Worm (Caenorhabditis elegans): ENCODE data around the gene cccp-1.
A peak's percentile ranks its signal among the peaks of the same experiment; 100 is the strongest.

Gene cccp-1

ce11 chrIII:12528029-12528428 lies 55.4 kb downstream of the cccp-1 start (continued):
- TF ChIP-seq him-1 (tag; optimal IDR thresholded peaks at IDR 0.05) (no peak), F10E7.11 (tag; optimal IDR thresholded peaks at IDR 0.05) (no peak), madf-3 (GFP tag; IDR thresholded peaks at IDR 0.05) (no peak), bed-1 (GFP tag; IDR thresholded peaks at IDR 0.05) (no peak), lsl-1 (GFP tag; optimal IDR thresholded peaks at IDR 0.05) (peak; percentile 5), gei-17 (GFP tag; optimal IDR thresholded peaks at IDR 0.05) (no peak), F37B4.10 (GFP tag; IDR thresholded peaks at IDR 0.05) (no peak), ceh-79 (tag; optimal IDR thresholded peaks at IDR 0.05) (no peak), chd-7 (tag; optimal IDR thresholded peaks at IDR 0.05) (no peak), mcd-1 (GFP tag; IDR thresholded peaks at IDR 0.05) (0 out of 2 replicates have a peak, but pooled peaks have one; percentile 40), madf-8 (GFP tag; conservative IDR thresholded peaks at IDR 0.05) (no peak), hmg-1.2 (GFP tag; IDR thresholded peaks at IDR 0.05) (0 out of 2 replicates have a peak, but pooled peaks have one; percentile 15), cebp-1 (GFP tag; IDR thresholded peaks at IDR 0.05) (no peak), cebp-1 (tag; optimal IDR thresholded peaks at IDR 0.05) (peak; percentile 38), fkh-3 (tag; optimal IDR thresholded peaks at IDR 0.05) (no peak), lin-26 (GFP tag; IDR thresholded peaks at IDR 0.05) (no peak), mel-28 (tag; optimal IDR thresholded peaks at IDR 0.05; ENCODE audit: borderline replicate concordance) (no peak), Y53G8AR.9 (GFP tag; conservative IDR thresholded peaks at IDR 0.05) (no peak), efl-1 (GFP tag; optimal IDR thresholded peaks at IDR 0.05) (peak; percentile 64), F49E8.2 (tag; optimal IDR thresholded peaks at IDR 0.05; ENCODE audit: insufficient read depth) (no peak), ceh-58 (GFP tag; IDR thresholded peaks at IDR 0.05) (no peak), pbrm-1 (GFP tag; IDR thresholded peaks at IDR 0.05) (no peak), let-607 (tag; optimal IDR thresholded peaks at IDR 0.05) (no peak), ceh-91 (GFP tag; IDR thresholded peaks at IDR 0.05) (no peak)

- peak; percentile 60; the same call in 1 of the 2 replicates for TF ChIP-seq egrh-3 (GFP tag; IDR thresholded peaks at IDR 0.05)
These were observed 57.8 kb downstream of the cccp-1 start for ce11 chrIII:12530501-12530900.

- TF ChIP-seq lin-35 (GFP tag; optimal IDR thresholded peaks at IDR 0.05): peak in 1 of 3 experiments; percentile 33
- TF ChIP-seq Y67H2A.10 (GFP tag; conservative IDR thresholded peaks at IDR 0.05): no peak
These were observed 61.2 kb downstream of the cccp-1 start for ce11 chrIII:12533900-12534299.
